Worm (Caenorhabditis elegans) whole organism, mixed stage, embryonic: ENCODE data around the gene fbxa-184.

ENCODE experiments used
- blmp-1 ChIP-seq: fragments of 150-350 bp; optimal IDR thresholded peaks from 2 replicates; lab custom pipeline; 2014; ENCODE audit warnings: missing biosample characterization, missing genetic modification characterization
- ceh-43 ChIP-seq: fragments of 200-800 bp; sonication (Bioruptor generic); optimal IDR thresholded peaks from 2 replicates; lab custom pipeline; 2018; ENCODE audit warnings: mild to moderate bottlenecking, missing genetic modification characterization, moderate library complexity, missing compliant biosample characterization
- elt-3 ChIP-seq: fragments of 150-350 bp; optimal IDR thresholded peaks from 2 replicates; lab custom pipeline; 2014; ENCODE audit warnings: missing biosample characterization, missing genetic modification characterization
- lin-13 ChIP-seq: fragments of 150-350 bp; optimal IDR thresholded peaks from 2 replicates; lab custom pipeline; 2014; ENCODE audit warnings: missing biosample characterization, missing genetic modification characterization
- lsy-2 ChIP-seq: fragments of 150-350 bp; optimal IDR thresholded peaks from 2 replicates; lab custom pipeline; 2014; ENCODE audit warnings: missing biosample characterization, missing genetic modification characterization
- mep-1 ChIP-seq: fragments of 150-350 bp; optimal IDR thresholded peaks from 2 replicates; lab custom pipeline; 2017; ENCODE audit warnings: missing biosample characterization, missing genetic modification reagents, missing genetic modification characterization, inconsistent platforms
- nhr-237 ChIP-seq: fragments of 150-350 bp; optimal IDR thresholded peaks from 2 replicates; lab custom pipeline; 2014; ENCODE audit warnings: missing biosample characterization, missing genetic modification characterization
- nhr-76 ChIP-seq: sonication (generic microtip); optimal IDR thresholded peaks from 2 replicates; lab custom pipeline; 2017; ENCODE audit warnings: missing biosample characterization, missing genetic modification characterization
- snpc-4 ChIP-seq: fragments of 150-350 bp; optimal IDR thresholded peaks from 2 replicates; lab custom pipeline; 2014; ENCODE audit warnings: missing biosample characterization, missing genetic modification characterization
- sptf-1 ChIP-seq: sonication (generic microtip); optimal IDR thresholded peaks from 2 replicates; lab custom pipeline; 2017; ENCODE audit warnings: mild to moderate bottlenecking, missing genetic modification characterization, moderate library complexity, missing compliant biosample characterization
- unc-39 ChIP-seq: fragments of 150-350 bp; optimal IDR thresholded peaks from 2 replicates; lab custom pipeline; 2014; ENCODE audit warnings: missing biosample characterization, missing genetic modification characterization
- unc-62 ChIP-seq: fragments of 150-350 bp; optimal IDR thresholded peaks from 2 replicates; lab custom pipeline; 2014; ENCODE audit warnings: missing biosample characterization, missing genetic modification reagents, missing genetic modification characterization
- ztf-11 ChIP-seq: fragments of 150-350 bp; optimal IDR thresholded peaks from 2 replicates; lab custom pipeline; 2014; ENCODE audit warnings: missing biosample characterization, missing genetic modification characterization

- TF ChIP-seq sptf-1 (tag; lab: Kevin White, UChicago) (no peak), lin-13 (no peak), lsy-2 (tag; lab: Kevin White, UChicago) (no peak), ceh-43 (no peak), unc-62 (no peak), blmp-1 (tag; lab: Kevin White, UChicago) (no peak), ztf-11 (tag; lab: Kevin White, UChicago) (no peak), mep-1 (tag; lab: Kevin White, UChicago) (no peak), unc-39 (no peak), elt-3 (tag; lab: Kevin White, UChicago) (no peak), snpc-4 (tag; lab: Kevin White, UChicago) (no peak), nhr-76 (tag; lab: Kevin White, UChicago) (no peak), nhr-237 (tag; lab: Kevin White, UChicago) (no peak)
Measured at ce11 chrII:1756072-1756471, 46.0 kb downstream of the fbxa-184 start, which contains the start of gene F36H5.17.
